Fruit fly (Drosophila melanogaster) whole organism, embryonic: Measurements from ENCODE around the gene AlkB.

Experiments
- Asciz ChIP-seq: fragments of 200-800 bp; sonication (Bioruptor generic); optimal IDR thresholded peaks from 2 replicates; lab custom pipeline; 2017; ENCODE audit warnings: missing biosample characterization, mild to moderate bottlenecking, missing genetic modification characterization, missing genetic modification reagents
- BEAF-32 ChIP-seq: fragments of 200-800 bp; sonication (Bioruptor generic); optimal IDR thresholded peaks from 3 replicates; lab custom pipeline; 2017; ENCODE audit warnings: missing biosample characterization, missing genetic modification characterization, mild to moderate bottlenecking, moderate library complexity, missing genetic modification reagents
- CG10543 ChIP-seq: fragments of 200-800 bp; sonication (Bioruptor generic); optimal IDR thresholded peaks from 3 replicates; lab custom pipeline; 2017; ENCODE audit warnings: missing biosample characterization, mild to moderate bottlenecking, missing genetic modification characterization, moderate library complexity
- CG10959 ChIP-seq: fragments of 200-800 bp; sonication (Bioruptor generic); IDR thresholded peaks from 2 replicates; pipeline ENCODE4 v1.3.6; 2022; ENCODE audit warnings: missing biosample characterization, missing genetic modification characterization
- CG13123 ChIP-seq: fragments of 200-800 bp; sonication (Bioruptor generic); optimal IDR thresholded peaks from 2 replicates; lab custom pipeline; 2016; ENCODE audit warnings: missing biosample characterization, missing genetic modification characterization
- CG13894 ChIP-seq: fragments of 200-800 bp; sonication (Bioruptor generic); optimal IDR thresholded peaks from 3 replicates; lab custom pipeline; 2018; ENCODE audit warnings: missing biosample characterization, mild to moderate bottlenecking, missing genetic modification characterization, moderate library complexity
- CG14860 ChIP-seq: fragments of 200-800 bp; sonication (Bioruptor generic); IDR thresholded peaks from 3 replicates; pipeline ENCODE4 v1.3.6; 2022; ENCODE audit warnings: missing biosample characterization, missing genetic modification characterization; ENCODE audit not compliant: partially characterized antibody
- CG15601 ChIP-seq: fragments of 200-800 bp; sonication (Bioruptor generic); optimal IDR thresholded peaks from 3 replicates; lab custom pipeline; 2019; ENCODE audit warnings: missing biosample characterization, mild to moderate bottlenecking, missing genetic modification characterization, moderate library complexity
- CG16815 ChIP-seq: fragments of 200-800 bp; sonication (Bioruptor generic); optimal IDR thresholded peaks from 3 replicates; lab custom pipeline; 2017; ENCODE audit warnings: missing biosample characterization, mild to moderate bottlenecking, missing genetic modification characterization
- CG17359 ChIP-seq: fragments of 200-800 bp; sonication (Bioruptor generic); optimal IDR thresholded peaks from 3 replicates; lab custom pipeline; 2018; ENCODE audit warnings: missing biosample characterization, mild to moderate bottlenecking, missing genetic modification characterization, moderate library complexity
- CG17361 ChIP-seq: fragments of 200-800 bp; sonication (Bioruptor generic); IDR thresholded peaks from 3 replicates; pipeline ENCODE4 v1.3.6; 2022; ENCODE audit warnings: missing biosample characterization, missing genetic modification characterization
- CG18599 ChIP-seq: fragments of 200-800 bp; sonication (Bioruptor generic); optimal IDR thresholded peaks from 3 replicates; lab custom pipeline; 2017; ENCODE audit warnings: missing biosample characterization, missing genetic modification characterization, mild to moderate bottlenecking, moderate library complexity, missing genetic modification reagents
- CG30020 ChIP-seq: fragments of 200-800 bp; optimal IDR thresholded peaks from 2 replicates; lab custom pipeline; 2019; ENCODE audit warnings: missing biosample characterization, mild to moderate bottlenecking, missing genetic modification characterization, moderate library complexity
- CG3407 ChIP-seq: fragments of 200-800 bp; sonication (Bioruptor generic); optimal IDR thresholded peaks from 2 replicates; lab custom pipeline; 2018; ENCODE audit warnings: missing biosample characterization, mild to moderate bottlenecking, missing genetic modification characterization
- CG34376 ChIP-seq: fragments of 200-800 bp; sonication (Bioruptor generic); optimal IDR thresholded peaks from 2 replicates; lab custom pipeline; 2018; ENCODE audit warnings: missing biosample characterization, mild to moderate bottlenecking, missing genetic modification characterization
- CG5953 ChIP-seq: fragments of 200-800 bp; sonication (Bioruptor generic); IDR thresholded peaks from 2 replicates; pipeline ENCODE4 v1.3.6; 2022; ENCODE audit warnings: missing biosample characterization, missing genetic modification characterization
- CG6765 ChIP-seq: fragments of 200-800 bp; sonication (Bioruptor generic); optimal IDR thresholded peaks from 3 replicates; lab custom pipeline; 2017; ENCODE audit warnings: missing biosample characterization, mild to moderate bottlenecking, missing genetic modification characterization
- D19A ChIP-seq: fragments of 200-800 bp; optimal IDR thresholded peaks from 3 replicates; lab custom pipeline; 2019; ENCODE audit warnings: missing biosample characterization, mild to moderate bottlenecking, missing genetic modification characterization, moderate library complexity
- Fer1 ChIP-seq: fragments of 200-800 bp; sonication (Bioruptor generic); optimal IDR thresholded peaks from 2 replicates; lab custom pipeline; 2017; ENCODE audit warnings: missing biosample characterization, mild to moderate bottlenecking, missing genetic modification characterization
- Fer3 ChIP-seq: fragments of 200-800 bp; sonication (Bioruptor generic); optimal IDR thresholded peaks from 2 replicates; lab custom pipeline; 2018; ENCODE audit warnings: missing biosample characterization, mild to moderate bottlenecking, missing genetic modification characterization, moderate library complexity
- Lhr ChIP-seq: fragments of 200-800 bp; sonication (Bioruptor generic); optimal IDR thresholded peaks from 3 replicates; lab custom pipeline; 2017; ENCODE audit warnings: mild to moderate bottlenecking, missing biosample characterization, missing genetic modification reagents, missing genetic modification characterization
- MESR4 ChIP-seq: fragments of 200-800 bp; sonication (Bioruptor generic); optimal IDR thresholded peaks from 2 replicates; lab custom pipeline; 2018; ENCODE audit warnings: missing biosample characterization, mild to moderate bottlenecking, missing genetic modification characterization, moderate library complexity
- Mes4 ChIP-seq: fragments of 200-800 bp; sonication (Bioruptor generic); optimal IDR thresholded peaks from 2 replicates; lab custom pipeline; 2016; ENCODE audit warnings: missing biosample characterization, missing genetic modification characterization
- Mrtf ChIP-seq: fragments of 200-800 bp; sonication (Bioruptor generic); IDR thresholded peaks from 3 replicates; pipeline ENCODE4 v1.3.6; 2022; ENCODE audit warnings: missing biosample characterization, missing genetic modification characterization
- Nf-YA ChIP-seq: fragments of 200-800 bp; sonication (Bioruptor generic); IDR thresholded peaks from 2 replicates; pipeline ENCODE4 v1.3.6; 2022; ENCODE audit warnings: missing biosample characterization, missing genetic modification characterization
- Nf-YB ChIP-seq: fragments of 200-800 bp; sonication (Bioruptor generic); optimal IDR thresholded peaks from 3 replicates; lab custom pipeline; 2019; ENCODE audit warnings: missing biosample characterization, mild to moderate bottlenecking, missing genetic modification characterization, moderate library complexity
- Nf-YC ChIP-seq: fragments of 200-800 bp; optimal IDR thresholded peaks from 3 replicates; lab custom pipeline; 2019; ENCODE audit warnings: missing biosample characterization, mild to moderate bottlenecking, missing genetic modification characterization, moderate library complexity
- Pdp1 ChIP-seq, 2 experiments: fragments of 200-800 bp; sonication (Bioruptor generic); optimal IDR thresholded peaks; 3 replicates each; lab custom pipeline; 2016; ENCODE audit warnings: missing biosample characterization in 2 of 2, missing genetic modification characterization in 2 of 2, mild to moderate bottlenecking in 1 of 2, moderate library complexity in 1 of 2
- Sox100B ChIP-seq: fragments of 200-800 bp; sonication (Bioruptor generic); optimal IDR thresholded peaks from 3 replicates; lab custom pipeline; 2018; ENCODE audit warnings: missing biosample characterization, mild to moderate bottlenecking, missing genetic modification characterization
- Vsx1 ChIP-seq: fragments of 200-800 bp; sonication (Bioruptor generic); optimal IDR thresholded peaks from 2 replicates; lab custom pipeline; 2017; ENCODE audit warnings: missing biosample characterization, mild to moderate bottlenecking, missing genetic modification characterization, missing genetic modification reagents
- btn ChIP-seq: fragments of 200-800 bp; sonication (Bioruptor generic); optimal IDR thresholded peaks from 2 replicates; lab custom pipeline; 2016; ENCODE audit warnings: missing biosample characterization, missing genetic modification characterization
- ci ChIP-seq: fragments of 200-800 bp; sonication (Bioruptor generic); IDR thresholded peaks from 3 replicates; pipeline ENCODE4 v1.3.6; 2022; ENCODE audit warnings: missing biosample characterization, missing genetic modification characterization
- crol ChIP-seq: fragments of 200-800 bp; sonication (Bioruptor generic); IDR thresholded peaks from 2 replicates; pipeline ENCODE4 v1.3.6; 2022; ENCODE audit warnings: missing biosample characterization, missing genetic modification characterization
- dmrt99B ChIP-seq: fragments of 200-800 bp; sonication (Bioruptor generic); optimal IDR thresholded peaks from 2 replicates; lab custom pipeline; 2018; ENCODE audit warnings: missing biosample characterization, mild to moderate bottlenecking, missing genetic modification characterization, moderate library complexity
- eve ChIP-seq, 2 experiments: fragments of >200 bp; optimal IDR thresholded peaks; 2 replicates each; lab custom pipeline; 2017; ENCODE audit warnings: missing biosample characterization in 2 of 2, missing genetic modification characterization in 2 of 2
- ewg ChIP-seq: fragments of 200-800 bp; sonication (Bioruptor generic); optimal IDR thresholded peaks from 3 replicates; lab custom pipeline; 2017; ENCODE audit warnings: mild to moderate bottlenecking, missing biosample characterization, missing genetic modification reagents, missing genetic modification characterization
- exex ChIP-seq: fragments of 200-800 bp; sonication (Bioruptor generic); optimal IDR thresholded peaks from 4 replicates; lab custom pipeline; 2018; ENCODE audit warnings: missing biosample characterization, mild to moderate bottlenecking, missing genetic modification characterization, moderate library complexity
- gfzf ChIP-seq: fragments of 200-800 bp; sonication (Bioruptor generic); optimal IDR thresholded peaks from 2 replicates; lab custom pipeline; 2016; ENCODE audit warnings: missing biosample characterization, mild to moderate bottlenecking, missing genetic modification characterization, moderate library complexity
- grau ChIP-seq: fragments of 200-800 bp; optimal IDR thresholded peaks from 3 replicates; lab custom pipeline; 2019; ENCODE audit warnings: missing biosample characterization, mild to moderate bottlenecking, missing genetic modification characterization, moderate library complexity
- hkb ChIP-seq, 2 experiments: fragments of 200-800 bp in 1 of 2; fragments of >200 bp in 1 of 2; sonication (Bioruptor generic) in 1 of 2; IDR thresholded peaks in 1 of 2; optimal IDR thresholded peaks in 1 of 2; 2 replicates each; pipeline versions ENCODE4 v1.3.6 to Lab custom; 2017 to 2022; ENCODE audit warnings: missing biosample characterization in 1 of 2, missing genetic modification characterization in 1 of 2
- lab ChIP-seq: fragments of 200-800 bp; sonication (Bioruptor generic); optimal IDR thresholded peaks from 3 replicates; lab custom pipeline; 2017; ENCODE audit warnings: missing biosample characterization, missing genetic modification characterization, mild to moderate bottlenecking, moderate library complexity, missing genetic modification reagents
- nerfin-2 ChIP-seq: fragments of 200-800 bp; sonication (Bioruptor generic); IDR thresholded peaks from 2 replicates; pipeline ENCODE4 v1.3.6; 2022; ENCODE audit warnings: missing biosample characterization, missing genetic modification characterization; ENCODE audit not compliant: partially characterized antibody
- onecut ChIP-seq: fragments of 200-800 bp; sonication (Bioruptor generic); IDR thresholded peaks from 2 replicates; pipeline ENCODE4 v1.3.6; 2022; ENCODE audit warnings: missing biosample characterization, missing genetic modification characterization
- org-1 ChIP-seq: fragments of 200-800 bp; sonication (Bioruptor generic); optimal IDR thresholded peaks from 2 replicates; lab custom pipeline; 2017; ENCODE audit warnings: missing biosample characterization, missing genetic modification characterization
- sens ChIP-seq: fragments of 200-800 bp; sonication (Bioruptor generic); peaks from one replicate; lab custom pipeline; 2016; ENCODE audit warnings: missing biosample characterization, missing genetic modification characterization
- sqz ChIP-seq: fragments of 200-800 bp; sonication (Bioruptor generic); optimal IDR thresholded peaks from 3 replicates; lab custom pipeline; 2018; ENCODE audit warnings: missing biosample characterization, mild to moderate bottlenecking, missing genetic modification characterization
- zen2 ChIP-seq: fragments of 200-800 bp; sonication (Bioruptor generic); IDR thresholded peaks from 3 replicates; pipeline ENCODE4 v1.3.6; 2022; ENCODE audit warnings: missing biosample characterization, missing genetic modification characterization; ENCODE audit not compliant: partially characterized antibody

AlkB gene

DNA sequence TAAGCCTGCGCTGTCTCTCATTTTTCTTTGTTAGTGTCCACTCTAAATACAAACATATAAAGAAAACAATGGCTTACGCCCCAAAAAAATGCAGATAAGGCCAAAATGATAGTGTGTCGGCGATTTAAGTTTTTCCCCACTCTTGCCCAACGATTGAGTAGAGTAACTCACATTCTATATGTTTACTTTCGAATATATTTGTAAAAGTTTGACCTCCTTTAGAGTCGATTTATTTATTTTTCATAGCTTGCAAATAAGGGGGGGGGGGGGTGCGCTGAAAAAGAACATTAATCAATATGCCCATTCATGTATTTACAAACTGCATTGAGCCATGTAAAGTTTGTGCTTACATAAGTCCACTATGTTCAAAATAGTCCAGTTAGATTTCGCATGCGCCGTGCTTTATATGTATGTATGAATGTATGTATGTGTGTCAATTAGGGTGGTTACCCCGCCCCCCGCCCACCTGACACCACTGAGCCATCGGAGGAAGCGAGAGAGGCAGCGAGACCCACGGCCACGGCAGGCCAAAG is 34.5 kb upstream of the AlkB start:
- TF ChIP-seq Pdp1 (GFP tag; optimal IDR thresholded peaks at IDR 0.05; lab: Kevin White, UChicago) = peak in 1 of 2 experiments; percentile 69
- TF ChIP-seq Vsx1 = peak; percentile 1
- peak; percentile 15 for TF ChIP-seq Sox100B
- TF ChIP-seq Nf-YC = no peak
- no peak for TF ChIP-seq CG16815
- peak; percentile 1 for TF ChIP-seq CG6765 (GFP tag; lab: Kevin White, UChicago)
- TF ChIP-seq sens (GFP tag; lab: Kevin White, UChicago) = peak; percentile 66
- TF ChIP-seq org-1 (GFP tag; lab: Kevin White, UChicago) = peak; percentile 25
- TF ChIP-seq Fer1 (GFP tag; lab: Kevin White, UChicago) = peak; percentile 11
- peak; percentile 50 for TF ChIP-seq Asciz (GFP tag; lab: Kevin White, UChicago)
- TF ChIP-seq CG13123 = no peak
- peak; percentile 24 for TF ChIP-seq CG15601 (tag; lab: Kevin White, UChicago)
- peak; percentile 12 for TF ChIP-seq sqz
- no peak for TF ChIP-seq dmrt99B (tag; lab: Kevin White, UChicago)
- peak; percentile 33 for TF ChIP-seq CG17359 (tag; lab: Kevin White, UChicago)
- TF ChIP-seq BEAF-32 = no peak
- TF ChIP-seq ewg = peak; percentile 60
- TF ChIP-seq D19A = peak; percentile 73
- peak; percentile 39 for TF ChIP-seq CG3407
- TF ChIP-seq hkb (optimal IDR thresholded peaks at IDR 0.05; lab: Kevin White, UChicago) = no peak
- peak; percentile 7; the same call in 1 of the 2 replicates for TF ChIP-seq hkb (GFP tag; IDR thresholded peaks at IDR 0.05; lab: Robert Waterston, UW)
- TF ChIP-seq onecut (GFP tag; lab: Robert Waterston, UW) = peak; percentile 35; the same call in 1 of the 2 replicates
- no peak for TF ChIP-seq CG10959 (GFP tag; lab: Robert Waterston, UW)
- 0 out of 2 replicates have a peak, but pooled peaks have one; percentile 39 for TF ChIP-seq crol (GFP tag; lab: Robert Waterston, UW)

DNA sequence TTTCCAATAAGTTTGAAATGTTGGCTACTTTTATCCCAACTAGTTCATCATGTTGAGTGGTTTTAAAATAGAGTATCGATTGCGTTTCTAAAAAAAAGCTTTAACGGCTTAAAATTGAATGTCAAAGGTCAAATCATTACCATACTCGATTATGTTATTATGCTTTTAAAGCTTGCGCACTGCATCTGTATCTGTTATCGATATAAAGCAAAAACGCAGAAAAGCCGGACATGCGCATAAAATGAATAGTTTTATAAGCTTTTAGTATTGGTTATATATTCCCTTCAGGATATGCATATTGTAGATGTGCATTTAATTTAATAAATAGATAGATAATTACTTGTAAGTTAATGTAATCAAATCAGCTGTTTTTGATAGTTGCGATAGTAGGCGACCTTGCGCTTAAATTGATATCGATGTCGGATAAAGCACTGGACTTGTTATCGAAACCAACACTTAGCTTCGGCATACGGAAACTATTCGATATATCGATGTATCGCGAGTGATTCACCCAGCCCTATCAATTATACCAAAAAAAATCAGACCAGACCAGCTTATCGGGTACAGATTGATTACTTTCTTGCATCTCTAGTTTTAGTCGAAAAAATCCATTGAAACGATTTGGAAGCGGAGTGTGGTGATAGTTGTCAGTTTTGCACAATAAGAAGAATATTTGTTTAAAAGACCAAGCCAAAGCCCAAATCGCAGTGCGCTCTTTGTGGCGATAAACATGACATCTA is 32.5 kb upstream of the AlkB start, which contains the start of gene shi:
Gene shi (plus strand): TSS at position 511 of the 740 bp plus-strand sequence.
- TF ChIP-seq Mrtf (GFP tag; lab: Robert Waterston, UW) = no peak
- TF ChIP-seq CG34376 = peak; percentile 80
- no peak for TF ChIP-seq btn
- peak; percentile 46 for TF ChIP-seq Lhr (GFP tag; lab: Kevin White, UChicago)
- peak; percentile 15 for TF ChIP-seq lab (GFP tag; lab: Kevin White, UChicago)
- TF ChIP-seq zen2 = peak; percentile 97; the same call in 2 of the 3 replicates
- peak; percentile 26; the same call in 1 of the 3 replicates for TF ChIP-seq CG17361
- TF ChIP-seq CG30020 (tag; lab: Kevin White, UChicago) = peak; percentile 84
- TF ChIP-seq exex (tag; lab: Kevin White, UChicago) = peak; percentile 86
- peak; percentile 18 for TF ChIP-seq Nf-YB (GFP tag; lab: Kevin White, UChicago)
- no peak for TF ChIP-seq CG6765 (GFP tag; lab: Kevin White, UChicago)
- 0 out of 2 replicates have a peak, but pooled peaks have one; percentile 18 for TF ChIP-seq Nf-YA (GFP tag; lab: Robert Waterston, UW)
- TF ChIP-seq ci (GFP tag; lab: Robert Waterston, UW) = peak; percentile 58; the same call in 2 of the 3 replicates
- TF ChIP-seq CG10543 (GFP tag; lab: Kevin White, UChicago) = peak; percentile 10
- TF ChIP-seq eve (GFP tag; optimal IDR thresholded peaks at IDR 0.05; lab: Kevin White, UChicago) = no peak
- peak; percentile 75 for TF ChIP-seq CG13894
- TF ChIP-seq grau (tag; lab: Kevin White, UChicago) = no peak
- TF ChIP-seq CG18599 (GFP tag; lab: Kevin White, UChicago) = peak; percentile 29
- TF ChIP-seq Fer3 (tag; lab: Kevin White, UChicago) = peak; percentile 9
- no peak for TF ChIP-seq CG5953 (GFP tag; lab: Robert Waterston, UW)
- TF ChIP-seq gfzf (GFP tag; lab: Kevin White, UChicago) = peak; percentile 53
- no peak for TF ChIP-seq Mes4
- TF ChIP-seq nerfin-2 (GFP tag; lab: Robert Waterston, UW) = peak; percentile 99
- TF ChIP-seq CG14860 (GFP tag; lab: Robert Waterston, UW) = peak; percentile 97
- TF ChIP-seq MESR4 (GFP tag; lab: Kevin White, UChicago) = peak; percentile 72
- TF ChIP-seq Pdp1 (GFP tag; optimal IDR thresholded peaks at IDR 0.05; lab: Kevin White, UChicago) = peak in 1 of 2 experiments; percentile 8
